Fruit fly (Drosophila melanogaster) whole organism, embryonic: ENCODE results near the gene TwdlE.

Experiments used
- CG11456 ChIP-seq: fragments of 200-800 bp; sonication (Bioruptor generic); IDR thresholded peaks from 3 replicates; pipeline ENCODE4 v1.3.6; 2022; ENCODE audit warnings: missing biosample characterization, missing genetic modification characterization
- CG1233 ChIP-seq: fragments of 200-800 bp; sonication (Bioruptor generic); optimal IDR thresholded peaks from 4 replicates; lab custom pipeline; 2018; ENCODE audit warnings: missing biosample characterization, mild to moderate bottlenecking, missing genetic modification characterization
- CG12391 ChIP-seq: fragments of 200-800 bp; sonication (Bioruptor generic); optimal IDR thresholded peaks from 3 replicates; lab custom pipeline; 2018; ENCODE audit warnings: missing biosample characterization, mild to moderate bottlenecking, missing genetic modification characterization, moderate library complexity
- CG14710 ChIP-seq: fragments of 200-800 bp; sonication (Bioruptor generic); optimal IDR thresholded peaks from 3 replicates; lab custom pipeline; 2019; ENCODE audit warnings: missing biosample characterization, mild to moderate bottlenecking, missing genetic modification characterization, moderate library complexity
- CG14860 ChIP-seq: fragments of 200-800 bp; sonication (Bioruptor generic); IDR thresholded peaks from 3 replicates; pipeline ENCODE4 v1.3.6; 2022; ENCODE audit warnings: missing biosample characterization, missing genetic modification characterization; ENCODE audit not compliant: partially characterized antibody
- CG15479 ChIP-seq: fragments of 200-800 bp; sonication (Bioruptor generic); optimal IDR thresholded peaks from 3 replicates; lab custom pipeline; 2019; ENCODE audit warnings: missing biosample characterization, mild to moderate bottlenecking, missing genetic modification characterization, moderate library complexity
- CG17359 ChIP-seq: fragments of 200-800 bp; sonication (Bioruptor generic); optimal IDR thresholded peaks from 3 replicates; lab custom pipeline; 2018; ENCODE audit warnings: missing biosample characterization, mild to moderate bottlenecking, missing genetic modification characterization, moderate library complexity
- CG18011 ChIP-seq: fragments of 200-800 bp; sonication (Bioruptor generic); optimal IDR thresholded peaks from 2 replicates; lab custom pipeline; 2017; ENCODE audit warnings: missing biosample characterization, missing genetic modification characterization, mild to moderate bottlenecking, moderate library complexity, missing genotype
- CG18262 ChIP-seq: fragments of 200-800 bp; optimal IDR thresholded peaks from 3 replicates; lab custom pipeline; 2019; ENCODE audit warnings: missing biosample characterization, mild to moderate bottlenecking, missing genetic modification characterization, moderate library complexity
- CG2712 ChIP-seq: fragments of 200-800 bp; optimal IDR thresholded peaks from 3 replicates; lab custom pipeline; 2019; ENCODE audit warnings: missing biosample characterization, mild to moderate bottlenecking, missing genetic modification characterization, moderate library complexity
- CG3726 ChIP-seq: fragments of 200-800 bp; sonication (Bioruptor generic); IDR thresholded peaks from 3 replicates; pipeline ENCODE4, ENCODE4 v1.3.6; 2022; ENCODE audit warnings: missing biosample characterization, missing genetic modification characterization
- CG4282 ChIP-seq: fragments of 200-800 bp; sonication (Bioruptor generic); optimal IDR thresholded peaks from 2 replicates; lab custom pipeline; 2016; ENCODE audit warnings: missing biosample characterization, missing genetic modification characterization
- CG5953 ChIP-seq: fragments of 200-800 bp; sonication (Bioruptor generic); IDR thresholded peaks from 2 replicates; pipeline ENCODE4 v1.3.6; 2022; ENCODE audit warnings: missing biosample characterization, missing genetic modification characterization
- CG8765 ChIP-seq: fragments of 200-800 bp; sonication (Bioruptor generic); IDR thresholded peaks from 2 replicates; pipeline ENCODE4 v1.3.6; 2022; ENCODE audit warnings: missing biosample characterization, missing genetic modification characterization
- CG9609 ChIP-seq: fragments of 200-800 bp; sonication (Bioruptor generic); optimal IDR thresholded peaks from 3 replicates; lab custom pipeline; 2016; ENCODE audit warnings: missing biosample characterization, missing genetic modification characterization
- D ChIP-seq, 2 experiments: fragments of 200-800 bp in 1 of 2; fragments of >200 bp in 1 of 2; sonication (Bioruptor generic) in 1 of 2; optimal IDR thresholded peaks; 2 replicates in 1 of 2; 3 replicates in 1 of 2; lab custom pipeline; 2017; ENCODE audit warnings: mild to moderate bottlenecking in 1 of 2, missing biosample characterization in 1 of 2, missing genetic modification characterization in 1 of 2, missing genetic modification reagents in 1 of 2
- D19A ChIP-seq: fragments of 200-800 bp; optimal IDR thresholded peaks from 3 replicates; lab custom pipeline; 2019; ENCODE audit warnings: missing biosample characterization, mild to moderate bottlenecking, missing genetic modification characterization, moderate library complexity
- Dad ChIP-seq: fragments of 200-800 bp; sonication (Bioruptor generic); optimal IDR thresholded peaks from 3 replicates; lab custom pipeline; 2016; ENCODE audit warnings: missing biosample characterization, missing genetic modification characterization
- Dek ChIP-seq: fragments of 200-800 bp; sonication (Bioruptor generic); optimal IDR thresholded peaks from 3 replicates; lab custom pipeline; 2019; ENCODE audit warnings: missing biosample characterization, mild to moderate bottlenecking, missing genetic modification characterization, moderate library complexity
- Dfd ChIP-seq, 2 experiments: fragments of >200 bp; optimal IDR thresholded peaks; 2 replicates each; lab custom pipeline; 2017; ENCODE audit warnings: missing biosample characterization in 2 of 2, missing genetic modification characterization in 2 of 2
- Gsc ChIP-seq: fragments of 200-800 bp; sonication (Bioruptor generic); IDR thresholded peaks from 2 replicates; pipeline ENCODE4 v1.3.6; 2022; ENCODE audit warnings: missing biosample characterization, missing genetic modification characterization
- Hsf ChIP-seq: fragments of 200-800 bp; sonication (Bioruptor generic); optimal IDR thresholded peaks from 3 replicates; lab custom pipeline; 2016; ENCODE audit warnings: missing biosample characterization, missing genetic modification characterization
- Mes4 ChIP-seq: fragments of 200-800 bp; sonication (Bioruptor generic); optimal IDR thresholded peaks from 2 replicates; lab custom pipeline; 2016; ENCODE audit warnings: missing biosample characterization, missing genetic modification characterization
- Myb ChIP-seq: fragments of 200-800 bp; sonication (Bioruptor generic); optimal IDR thresholded peaks from 2 replicates; lab custom pipeline; 2016; ENCODE audit warnings: missing biosample characterization, missing genetic modification characterization
- NC2β ChIP-seq: fragments of 200-800 bp; sonication (Bioruptor generic); optimal IDR thresholded peaks from 2 replicates; lab custom pipeline; 2016; ENCODE audit warnings: missing biosample characterization, missing genetic modification characterization
- Oaz ChIP-seq: fragments of 200-800 bp; sonication (Bioruptor generic); IDR thresholded peaks from 2 replicates; pipeline ENCODE4 v1.3.6; 2022; ENCODE audit warnings: missing biosample characterization, missing genetic modification characterization
- Rfx ChIP-seq: fragments of 200-800 bp; sonication (Bioruptor generic); IDR thresholded peaks from 2 replicates; pipeline ENCODE4 v1.3.6; 2022; ENCODE audit warnings: missing biosample characterization, missing genetic modification characterization
- Sox100B ChIP-seq: fragments of 200-800 bp; sonication (Bioruptor generic); optimal IDR thresholded peaks from 3 replicates; lab custom pipeline; 2018; ENCODE audit warnings: missing biosample characterization, mild to moderate bottlenecking, missing genetic modification characterization
- Ssrp ChIP-seq: fragments of 200-800 bp; sonication (Bioruptor generic); optimal IDR thresholded peaks from 2 replicates; lab custom pipeline; 2018; ENCODE audit warnings: missing biosample characterization, mild to moderate bottlenecking, missing genetic modification characterization, moderate library complexity
- Tbp ChIP-seq: fragments of >200 bp; optimal IDR thresholded peaks from 2 replicates; lab custom pipeline; 2018; ENCODE audit warnings: missing biosample characterization, missing genetic modification characterization
- Usf ChIP-seq: fragments of 200-800 bp; sonication (Bioruptor generic); optimal IDR thresholded peaks from 2 replicates; lab custom pipeline; 2017; ENCODE audit warnings: missing genotype, missing biosample characterization, missing genetic modification characterization
- bigmax ChIP-seq: fragments of 200-800 bp; sonication (Bioruptor generic); optimal IDR thresholded peaks from 2 replicates; lab custom pipeline; 2018; ENCODE audit warnings: missing biosample characterization, mild to moderate bottlenecking, missing genetic modification characterization
- bowl ChIP-seq: fragments of 200-800 bp; sonication (Bioruptor generic); IDR thresholded peaks from 2 replicates; pipeline ENCODE4 v1.3.6; 2022; ENCODE audit warnings: missing biosample characterization, missing genetic modification characterization
- dm ChIP-seq: fragments of 200-800 bp; sonication (Bioruptor generic); optimal IDR thresholded peaks from 3 replicates; lab custom pipeline; 2016; ENCODE audit warnings: missing biosample characterization, missing genetic modification characterization
- emc ChIP-seq: fragments of 200-800 bp; sonication (Bioruptor generic); optimal IDR thresholded peaks from 2 replicates; lab custom pipeline; 2016; ENCODE audit warnings: missing biosample characterization, missing genetic modification characterization
- hkb ChIP-seq, 2 experiments: fragments of 200-800 bp in 1 of 2; fragments of >200 bp in 1 of 2; sonication (Bioruptor generic) in 1 of 2; IDR thresholded peaks in 1 of 2; optimal IDR thresholded peaks in 1 of 2; 2 replicates each; pipeline versions ENCODE4 v1.3.6 to Lab custom; 2017 to 2022; ENCODE audit warnings: missing biosample characterization in 1 of 2, missing genetic modification characterization in 1 of 2
- kni ChIP-seq: fragments of 200-800 bp; sonication (Bioruptor generic); optimal IDR thresholded peaks from 3 replicates; lab custom pipeline; 2017; ENCODE audit warnings: mild to moderate bottlenecking, missing biosample characterization, missing genetic modification reagents, missing genetic modification characterization
- luna ChIP-seq: fragments of 200-800 bp; sonication (Bioruptor generic); optimal IDR thresholded peaks from 2 replicates; lab custom pipeline; 2016; ENCODE audit warnings: missing biosample characterization, missing genetic modification characterization
- nerfin-1 ChIP-seq: fragments of 200-800 bp; sonication (Bioruptor generic); optimal IDR thresholded peaks from 3 replicates; lab custom pipeline; 2019; ENCODE audit warnings: missing biosample characterization, mild to moderate bottlenecking, missing genetic modification characterization, moderate library complexity
- pb ChIP-seq: fragments of 200-800 bp; sonication (Bioruptor generic); optimal IDR thresholded peaks from 3 replicates; lab custom pipeline; 2016; ENCODE audit warnings: missing biosample characterization, missing genetic modification characterization
- pros ChIP-seq: fragments of 200-800 bp; sonication (Bioruptor generic); optimal IDR thresholded peaks from 3 replicates; lab custom pipeline; 2019; ENCODE audit warnings: missing biosample characterization, mild to moderate bottlenecking, missing genetic modification characterization, moderate library complexity
- ranshi ChIP-seq: fragments of 200-800 bp; sonication (Bioruptor generic); IDR thresholded peaks from 2 replicates; pipeline ENCODE4 v1.3.6; 2022; ENCODE audit warnings: missing biosample characterization, missing genetic modification characterization
- sens-2 ChIP-seq: fragments of 200-800 bp; sonication (Bioruptor generic); IDR thresholded peaks from 2 replicates; pipeline ENCODE4 v1.3.6; 2022; ENCODE audit warnings: missing biosample characterization, missing genetic modification characterization
- slp2 ChIP-seq: fragments of 200-800 bp; sonication (Bioruptor generic); optimal IDR thresholded peaks from 2 replicates; lab custom pipeline; 2016; ENCODE audit warnings: missing biosample characterization, missing genetic modification characterization
- stwl ChIP-seq: fragments of 200-800 bp; sonication (Bioruptor generic); optimal IDR thresholded peaks from 3 replicates; lab custom pipeline; 2018; ENCODE audit warnings: missing biosample characterization, mild to moderate bottlenecking, missing genetic modification characterization, moderate library complexity
- toy ChIP-seq: fragments of 200-800 bp; sonication (Bioruptor generic); IDR thresholded peaks from 2 replicates; pipeline ENCODE4 v1.3.6; 2022; ENCODE audit warnings: missing biosample characterization, missing genetic modification characterization
- tx ChIP-seq: fragments of 200-800 bp; sonication (Bioruptor generic); optimal IDR thresholded peaks from 2 replicates; lab custom pipeline; 2016; ENCODE audit warnings: missing biosample characterization, missing genetic modification characterization
- zfh1 ChIP-seq: fragments of 200-800 bp; sonication (Bioruptor generic); IDR thresholded peaks from 3 replicates; pipeline ENCODE4 v1.3.6; 2022; ENCODE audit warnings: missing biosample characterization, missing genetic modification characterization

The TwdlE gene

dm6 chr2L:7827045-7828004 lies 33.3 kb downstream of the TwdlE start, which contains the start of the genes Rack1 and mts (continued):
- peak; percentile 65 for TF ChIP-seq CG9609 (GFP tag; lab: Kevin White, UChicago)
- TF ChIP-seq CG8765: no peak; the same call in 1 of the 2 replicates
- TF ChIP-seq Usf (GFP tag; lab: Kevin White, UChicago): peak; percentile 73
- TF ChIP-seq sens-2 (GFP tag; lab: Robert Waterston, UW): peak; percentile 81
- peak; percentile 92 for TF ChIP-seq CG11456
- peak; percentile 28 for TF ChIP-seq slp2 (GFP tag; lab: Kevin White, UChicago)
- peak; percentile 37; the same call in 1 of the 2 replicates for TF ChIP-seq toy
- TF ChIP-seq CG17359 (tag; lab: Kevin White, UChicago): peak; percentile 84
- TF ChIP-seq Dfd (GFP tag; optimal IDR thresholded peaks at IDR 0.05; lab: Kevin White, UChicago): no peak
- peak; percentile 64 for TF ChIP-seq bigmax
- TF ChIP-seq pb: peak; percentile 79
- TF ChIP-seq Myb (GFP tag; lab: Kevin White, UChicago): peak; percentile 71
- TF ChIP-seq Rfx (GFP tag; lab: Robert Waterston, UW): peak; percentile 93
- TF ChIP-seq emc (GFP tag; lab: Kevin White, UChicago): peak; percentile 64
- TF ChIP-seq D19A (tag; lab: Kevin White, UChicago): peak; percentile 8
- TF ChIP-seq CG12391 (tag; lab: Kevin White, UChicago): peak; percentile 84
- peak; percentile 92 for TF ChIP-seq dm (GFP tag; lab: Kevin White, UChicago)
- peak; percentile 71 for TF ChIP-seq CG2712 (tag; lab: Kevin White, UChicago)
- TF ChIP-seq CG18011 (GFP tag; lab: Kevin White, UChicago): peak; percentile 79
- TF ChIP-seq Dek: peak; percentile 75
- peak; percentile 96 for TF ChIP-seq NC2β
- TF ChIP-seq CG1233 (GFP tag; lab: Kevin White, UChicago): peak; percentile 92
- TF ChIP-seq bowl (GFP tag; lab: Robert Waterston, UW): peak; percentile 32; the same call in 1 of the 2 replicates
- peak; percentile 32 for TF ChIP-seq pros
- TF ChIP-seq CG18262: peak; percentile 67
- peak; percentile 31 for TF ChIP-seq Ssrp (tag; lab: Kevin White, UChicago)
- no peak for TF ChIP-seq D (optimal IDR thresholded peaks at IDR 0.05; lab: Kevin White, UChicago)
- TF ChIP-seq D (GFP tag; optimal IDR thresholded peaks at IDR 0.05; lab: Kevin White, UChicago): peak; percentile 74
- TF ChIP-seq tx (GFP tag; lab: Kevin White, UChicago): no peak
- peak; percentile 37 for TF ChIP-seq hkb (optimal IDR thresholded peaks at IDR 0.05; lab: Kevin White, UChicago)
- TF ChIP-seq hkb (GFP tag; IDR thresholded peaks at IDR 0.05; lab: Robert Waterston, UW): peak; percentile 83
- no peak for TF ChIP-seq Gsc (GFP tag; lab: Robert Waterston, UW)
- TF ChIP-seq Tbp: no peak
- peak; percentile 94 for TF ChIP-seq Mes4 (GFP tag; lab: Kevin White, UChicago)
- peak; percentile 73 for TF ChIP-seq nerfin-1
- TF ChIP-seq stwl: peak; percentile 57
- TF ChIP-seq CG5953: peak; percentile 69
- peak; percentile 87 for TF ChIP-seq ranshi (GFP tag; lab: Robert Waterston, UW)
- TF ChIP-seq luna (GFP tag; lab: Kevin White, UChicago): peak; percentile 42
- TF ChIP-seq Oaz (GFP tag; lab: Robert Waterston, UW): peak; percentile 34; the same call in 1 of the 2 replicates
- TF ChIP-seq zfh1 (GFP tag; lab: Robert Waterston, UW): peak; percentile 84
- peak; percentile 77 for TF ChIP-seq kni (GFP tag; lab: Kevin White, UChicago)
- no peak for TF ChIP-seq CG15479 (GFP tag; lab: Kevin White, UChicago)
- no peak for TF ChIP-seq CG4282 (GFP tag; lab: Kevin White, UChicago)
- no peak for TF ChIP-seq CG14860 (GFP tag; lab: Robert Waterston, UW)
- no peak for TF ChIP-seq CG3726 (GFP tag; lab: Robert Waterston, UW)
- peak; percentile 83 for TF ChIP-seq Sox100B (GFP tag; lab: Kevin White, UChicago)
- TF ChIP-seq Hsf (GFP tag; lab: Kevin White, UChicago): peak; percentile 74
- peak; percentile 60 for TF ChIP-seq CG14710
- TF ChIP-seq Dad (GFP tag; lab: Kevin White, UChicago): peak; percentile 71
